Worm (Caenorhabditis elegans): ENCODE results near the gene D1086.10.
A peak's percentile ranks its signal among the peaks of the same experiment; 100 is the strongest.

D1086.10 gene

ce11 chrV:14055097-14055496, 27.5 kb upstream of the D1086.10 start (continued):
- TF ChIP-seq Y48G9A.11 (GFP tag; IDR thresholded peaks at IDR 0.05) (peak; percentile 92), D1046.2 (GFP tag; IDR thresholded peaks at IDR 0.05) (peak; percentile 96), gei-8 (GFP tag; optimal IDR thresholded peaks at IDR 0.05) (peak; percentile 53), jun-1 (tag; optimal IDR thresholded peaks at IDR 0.05) (peak; percentile 39), nhr-77 (tag; optimal IDR thresholded peaks at IDR 0.05) (peak; percentile 54), php-3 (GFP tag; IDR thresholded peaks at IDR 0.05) (peak; percentile 97), T26A8.4 (GFP tag; IDR thresholded peaks at IDR 0.05) (peak; percentile 97), set-16 (GFP tag; IDR thresholded peaks at IDR 0.05) (peak; percentile 78), Y75B8A.6 (GFP tag; IDR thresholded peaks at IDR 0.05) (peak; percentile 91; the same call in 1 of the 2 replicates), duxl-1 (tag; optimal IDR thresholded peaks at IDR 0.05; ENCODE audit: poor library complexity) (peak; percentile 97), zip-11 (GFP tag; IDR thresholded peaks at IDR 0.05) (0 out of 2 replicates have a peak, but pooled peaks have one; percentile 34), lin-13 (GFP tag; optimal IDR thresholded peaks at IDR 0.05) (peak; percentile 80), tra-1 (GFP tag; IDR thresholded peaks at IDR 0.05) (peak; percentile 98), ZK337.2 (GFP tag; IDR thresholded peaks at IDR 0.05) (peak; percentile 99), zip-2 (tag; optimal IDR thresholded peaks at IDR 0.05) (peak; percentile 69), lsy-2 (tag; optimal IDR thresholded peaks at IDR 0.05) (peak; percentile 42 to 93), lin-38 (GFP tag; IDR thresholded peaks at IDR 0.05) (peak; percentile 98), ceh-32 (tag; optimal IDR thresholded peaks at IDR 0.05; ENCODE audit: poor library complexity) (peak; percentile 59), Y105C5A.15 (GFP tag; IDR thresholded peaks at IDR 0.05) (peak; percentile 89; the same call in 1 of the 2 replicates), nhr-102 (tag; optimal IDR thresholded peaks at IDR 0.05) (peak; percentile 95), tag-97 (GFP tag; IDR thresholded peaks at IDR 0.05) (peak; percentile 93), lin-29 (GFP tag; IDR thresholded peaks at IDR 0.05) (peak; percentile 83), lin-15B (tag; optimal IDR thresholded peaks at IDR 0.05) (peak; percentile 14), nhr-25 (tag; optimal IDR thresholded peaks at IDR 0.05; ENCODE audit: borderline replicate concordance, insufficient read depth) (peak; percentile 55), zfp-2 (tag; optimal IDR thresholded peaks at IDR 0.05) (peak; percentile 42), dmd-6 (GFP tag; IDR thresholded peaks at IDR 0.05) (peak; percentile 99), rbr-2 (tag; optimal IDR thresholded peaks at IDR 0.05) (peak; percentile 92), ces-1 (GFP tag; optimal IDR thresholded peaks at IDR 0.05) (peak; percentile 69), madf-5 (GFP tag; IDR thresholded peaks at IDR 0.05) (peak; percentile 55 to 97; a peak in 3 of 4 replicates), nhr-28 (tag; optimal IDR thresholded peaks at IDR 0.05) (peak; percentile 72), hif-1 (tag; optimal IDR thresholded peaks at IDR 0.05) (peak; percentile 61 to 94), mes-2 (tag; optimal IDR thresholded peaks at IDR 0.05; ENCODE audit: poor library complexity, severe bottlenecking) (peak; percentile 100), aha-1 (tag) (peak; percentile 97), unc-130 (GFP tag; optimal IDR thresholded peaks at IDR 0.05) (peak; percentile 81), hmg-1.1 (GFP tag; IDR thresholded peaks at IDR 0.05) (peak; percentile 92), T20F7.1 (GFP tag; optimal IDR thresholded peaks at IDR 0.05) (peak; percentile 89), mdl-1 (tag; optimal IDR thresholded peaks at IDR 0.05) (peak in 1 of 2 experiments; percentile 40), ztf-7 (tag; optimal IDR thresholded peaks at IDR 0.05) (peak; percentile 70), arid-1 (GFP tag; conservative IDR thresholded peaks at IDR 0.05) (peak; percentile 94), F10B5.3 (tag; optimal IDR thresholded peaks at IDR 0.05) (peak; percentile 18), mdt-29 (GFP tag; IDR thresholded peaks at IDR 0.05) (peak; percentile 94)

ce11 chrV:14057540-14057939, 25.0 kb upstream of the D1086.10 start, which contains the start of gene F58D12.3:
F58D12.3 (plus strand) TSS chrV:14057840.
- TF ChIP-seq nhr-76 (tag; optimal IDR thresholded peaks at IDR 0.05) (no peak), zfp-3 (GFP tag; conservative IDR thresholded peaks at IDR 0.05) (no peak), egl-43 (GFP tag; IDR thresholded peaks at IDR 0.05) (no peak), unc-130 (GFP tag; optimal IDR thresholded peaks at IDR 0.05) (no peak), unc-62 (GFP tag; optimal IDR thresholded peaks at IDR 0.05 in 1 of 2) (peak in 1 of 2 experiments; percentile 32), unc-62 (tag; optimal IDR thresholded peaks at IDR 0.05) (no peak)

Data from whole organism, L4 larva.